Worm (Caenorhabditis elegans): ENCODE measurements around the gene K08B12.3.

K08B12.3 gene

ce11 chrV:6226530-6227125 is 8.3 kb upstream of the K08B12.3 start, which contains the start of gene W06H8.6:
TSS of gene W06H8.6 (minus strand) at chrV:6227010.
- TF ChIP-seq skn-1 (tag; optimal IDR thresholded peaks at IDR 0.05) (no peak), Y105C5A.15 (GFP tag; IDR thresholded peaks at IDR 0.05) (0 out of 2 replicates have a peak, but pooled peaks have one; percentile 21), ceh-28 (tag; optimal IDR thresholded peaks at IDR 0.05) (no peak), lin-13 (GFP tag; optimal IDR thresholded peaks at IDR 0.05) (no peak), lim-7 (GFP tag; IDR thresholded peaks at IDR 0.05) (no peak), zip-11 (GFP tag; IDR thresholded peaks at IDR 0.05) (no peak), lin-1 (GFP tag; IDR thresholded peaks at IDR 0.05) (peak; percentile 45), ceh-32 (tag; optimal IDR thresholded peaks at IDR 0.05; ENCODE audit: poor library complexity) (no peak), sdz-12 (GFP tag; optimal IDR thresholded peaks at IDR 0.05) (peak; percentile 55), nhr-6 (tag; optimal IDR thresholded peaks at IDR 0.05) (peak; percentile 3), ztf-7 (tag; optimal IDR thresholded peaks at IDR 0.05) (no peak), php-3 (GFP tag; IDR thresholded peaks at IDR 0.05) (peak; percentile 53), ceh-82 (tag; optimal IDR thresholded peaks at IDR 0.05) (no peak), arid-1 (GFP tag; conservative IDR thresholded peaks at IDR 0.05) (0 out of 2 replicates have a peak, but pooled peaks have one; percentile 29), lin-29 (GFP tag; IDR thresholded peaks at IDR 0.05) (no peak), lin-15B (tag; optimal IDR thresholded peaks at IDR 0.05) (no peak), daf-8 (GFP tag; IDR thresholded peaks at IDR 0.05) (no peak), hlh-11 (tag; optimal IDR thresholded peaks at IDR 0.05) (no peak), zfp-2 (tag; optimal IDR thresholded peaks at IDR 0.05) (no peak), R02D3.7 (tag; optimal IDR thresholded peaks at IDR 0.05) (no peak), nhr-11 (tag; optimal IDR thresholded peaks at IDR 0.05) (peak; percentile 7), dmd-9 (GFP tag; IDR thresholded peaks at IDR 0.05) (no peak), gei-8 (GFP tag; optimal IDR thresholded peaks at IDR 0.05) (peak; percentile 54), mxl-3 (GFP tag; optimal IDR thresholded peaks at IDR 0.05) (no peak), duxl-1 (tag; optimal IDR thresholded peaks at IDR 0.05; ENCODE audit: poor library complexity) (peak; percentile 30), F49E8.2 (tag; optimal IDR thresholded peaks at IDR 0.05; ENCODE audit: borderline replicate concordance) (no peak), lin-38 (GFP tag; IDR thresholded peaks at IDR 0.05) (no peak; the same call in 1 of the 2 replicates), egl-43 (GFP tag; IDR thresholded peaks at IDR 0.05) (0 out of 2 replicates have a peak, but pooled peaks have one; percentile 46), tra-1 (GFP tag; IDR thresholded peaks at IDR 0.05) (0 out of 2 replicates have a peak, but pooled peaks have one; percentile 8), unc-62 (GFP tag; optimal IDR thresholded peaks at IDR 0.05 in 1 of 2) (peak in 1 of 2 experiments; percentile 83), unc-62 (tag; optimal IDR thresholded peaks at IDR 0.05) (no peak), Y5F2A.4 (GFP tag; optimal IDR thresholded peaks at IDR 0.05) (no peak), hlh-30 (tag; optimal IDR thresholded peaks at IDR 0.05; ENCODE audit: insufficient read depth) (no peak), lsy-2 (tag; optimal IDR thresholded peaks at IDR 0.05) (no peak), F37D6.2 (tag; optimal IDR thresholded peaks at IDR 0.05) (no peak), set-16 (GFP tag; IDR thresholded peaks at IDR 0.05) (peak; percentile 22; the same call in 1 of the 2 replicates), spr-3 (GFP tag; optimal IDR thresholded peaks at IDR 0.05) (peak; percentile 22), zip-2 (tag; optimal IDR thresholded peaks at IDR 0.05) (no peak), mxl-2 (GFP tag; conservative IDR thresholded peaks at IDR 0.05) (no peak), F44E2.7 (GFP tag; IDR thresholded peaks at IDR 0.05) (no peak), saeg-2 (GFP tag; IDR thresholded peaks at IDR 0.05) (no peak), nhr-76 (tag; optimal IDR thresholded peaks at IDR 0.05) (no peak), snpc-1.2 (GFP tag; IDR thresholded peaks at IDR 0.05) (0 out of 2 replicates have a peak, but pooled peaks have one; percentile 41), zfp-3 (GFP tag; conservative IDR thresholded peaks at IDR 0.05) (0 out of 2 replicates have a peak, but pooled peaks have one; percentile 7), cey-2 (tag; optimal IDR thresholded peaks at IDR 0.05; ENCODE audit: borderline replicate concordance, insufficient read depth) (no peak), pha-4 (GFP tag; IDR thresholded peaks at IDR 0.05) (no peak), pha-4 (tag; optimal IDR thresholded peaks at IDR 0.05) (no peak), ama-1 (optimal IDR thresholded peaks at IDR 0.05) (no peak), nhr-28 (tag; optimal IDR thresholded peaks at IDR 0.05) (peak; percentile 21), mes-2 (tag; optimal IDR thresholded peaks at IDR 0.05; ENCODE audit: poor library complexity, severe bottlenecking) (peak; percentile 26)
